Worm (Caenorhabditis elegans) whole organism, L3 larva: ENCODE measurements around the gene C39B10.3.

ENCODE experiments used
- R02D3.7 ChIP-seq: fragments of 150-350 bp; optimal IDR thresholded peaks from 2 replicates; lab custom pipeline; 2014; ENCODE audit warnings: missing biosample characterization, missing genetic modification characterization
- aly-2 ChIP-seq: fragments of 150-350 bp; optimal IDR thresholded peaks from 2 replicates; lab custom pipeline; 2014; ENCODE audit warnings: missing biosample characterization, missing genetic modification characterization
- ceh-16 ChIP-seq: sonication (generic microtip); optimal IDR thresholded peaks from 2 replicates; lab custom pipeline; 2017; ENCODE audit warnings: missing biosample characterization, missing genetic modification characterization
- ceh-28 ChIP-seq: fragments of 150-350 bp; optimal IDR thresholded peaks from 2 replicates; lab custom pipeline; 2014; ENCODE audit warnings: missing biosample characterization, missing genetic modification reagents, missing genetic modification characterization
- ceh-82 ChIP-seq: fragments of 150-350 bp; optimal IDR thresholded peaks from 2 replicates; lab custom pipeline; 2014; ENCODE audit warnings: missing biosample characterization, missing genetic modification characterization
- egl-5 ChIP-seq: fragments of 150-350 bp; optimal IDR thresholded peaks from 2 replicates; lab custom pipeline; 2017; ENCODE audit warnings: missing biosample characterization, missing genetic modification reagents, missing genetic modification characterization, inconsistent platforms
- elt-1 ChIP-seq: fragments of 150-350 bp; optimal IDR thresholded peaks from 2 replicates; lab custom pipeline; 2014; ENCODE audit warnings: missing biosample characterization, missing genetic modification characterization
- elt-2 ChIP-seq: sonication (generic microtip); optimal IDR thresholded peaks from 2 replicates; lab custom pipeline; 2016; ENCODE audit warnings: missing genetic modification reagents, mild to moderate bottlenecking, missing genetic modification characterization, missing compliant biosample characterization
- elt-3 ChIP-seq, 3 experiments: fragments of 150-350 bp in 1 of 3; sonication (generic microtip) in 2 of 3; optimal IDR thresholded peaks; 2 replicates in 2 of 3; 4 replicates in 1 of 3; lab custom pipeline; 2014 to 2017; ENCODE audit warnings: missing biosample characterization in 3 of 3, missing genetic modification characterization in 3 of 3
- eor-1 ChIP-seq, 2 experiments: fragments of 150-350 bp; optimal IDR thresholded peaks; 2 replicates each; lab custom pipeline; 2014 to 2018; ENCODE audit warnings: missing biosample characterization in 2 of 2, missing genetic modification characterization in 2 of 2
- fkh-10 ChIP-seq: sonication (generic microtip); optimal IDR thresholded peaks from 2 replicates; lab custom pipeline; 2017; ENCODE audit warnings: missing biosample characterization, missing genetic modification reagents, missing genetic modification characterization
- fkh-2 ChIP-seq: fragments of 150-350 bp; optimal IDR thresholded peaks from 2 replicates; lab custom pipeline; 2014; ENCODE audit warnings: missing biosample characterization, missing genetic modification reagents, missing genetic modification characterization
- hmg-11 ChIP-seq: sonication (generic microtip); optimal IDR thresholded peaks from 2 replicates; lab custom pipeline; 2016; ENCODE audit warnings: missing genetic modification characterization, missing compliant biosample characterization
- lin-15B ChIP-seq: fragments of 150-350 bp; optimal IDR thresholded peaks from 2 replicates; lab custom pipeline; 2014; ENCODE audit warnings: missing biosample characterization, missing genetic modification characterization
- lin-39 ChIP-seq: fragments of 150-350 bp; optimal IDR thresholded peaks from 2 replicates; lab custom pipeline; 2018; ENCODE audit warnings: missing biosample characterization, missing genetic modification reagents, missing genetic modification characterization
- lsy-12 ChIP-seq: sonication (generic microtip); optimal IDR thresholded peaks from 2 replicates; lab custom pipeline; 2016; ENCODE audit warnings: mild to moderate bottlenecking, missing genetic modification characterization, missing compliant biosample characterization
- mdl-1 ChIP-seq: fragments of 150-350 bp; optimal IDR thresholded peaks from 2 replicates; lab custom pipeline; 2014; ENCODE audit warnings: missing biosample characterization, missing genetic modification characterization
- nfya-1 ChIP-seq: sonication (generic microtip); optimal IDR thresholded peaks from 2 replicates; lab custom pipeline; 2017; ENCODE audit warnings: missing genetic modification characterization, mild to moderate bottlenecking, missing compliant biosample characterization, antibody characterized with exemption, moderate library complexity; ENCODE audit not compliant: insufficient read depth
- nhr-11 ChIP-seq: fragments of 150-350 bp; optimal IDR thresholded peaks from 2 replicates; lab custom pipeline; 2014; ENCODE audit warnings: missing biosample characterization, missing genetic modification characterization
- nhr-12 ChIP-seq: fragments of 150-350 bp; optimal IDR thresholded peaks from 2 replicates; lab custom pipeline; 2014; ENCODE audit warnings: missing biosample characterization, missing genetic modification characterization
- nhr-23 ChIP-seq: fragments of 150-350 bp; optimal IDR thresholded peaks from 2 replicates; lab custom pipeline; 2014; ENCODE audit warnings: missing biosample characterization, missing genetic modification reagents, missing genetic modification characterization
- nhr-237 ChIP-seq: fragments of 150-350 bp; optimal IDR thresholded peaks from 2 replicates; lab custom pipeline; 2014; ENCODE audit warnings: missing biosample characterization, missing genetic modification characterization
- nhr-25 ChIP-seq: sonication (generic microtip); optimal IDR thresholded peaks from 2 replicates; lab custom pipeline; 2017; ENCODE audit warnings: missing biosample characterization, missing genetic modification characterization
- nhr-28 ChIP-seq: fragments of 150-350 bp; optimal IDR thresholded peaks from 2 replicates; lab custom pipeline; 2014; ENCODE audit warnings: missing biosample characterization, missing genetic modification characterization
- nhr-43 ChIP-seq: sonication (generic microtip); optimal IDR thresholded peaks from 2 replicates; lab custom pipeline; 2016; ENCODE audit warnings: mild to moderate bottlenecking, missing genetic modification characterization, missing compliant biosample characterization; ENCODE audit not compliant: poor library complexity, severe bottlenecking
- nhr-67 ChIP-seq: fragments of 150-350 bp; optimal IDR thresholded peaks from 2 replicates; lab custom pipeline; 2014; ENCODE audit warnings: missing biosample characterization, missing genetic modification characterization
- pha-4 ChIP-seq: fragments of 150-350 bp; optimal IDR thresholded peaks from 2 replicates; lab custom pipeline; 2014; ENCODE audit warnings: missing biosample characterization, missing genetic modification reagents, missing genetic modification characterization
- skn-1 ChIP-seq: fragments of 150-350 bp; optimal IDR thresholded peaks from 2 replicates; lab custom pipeline; 2014; ENCODE audit warnings: missing biosample characterization, missing genetic modification characterization
- snpc-4 ChIP-seq: fragments of 150-350 bp; optimal IDR thresholded peaks from 2 replicates; lab custom pipeline; 2014; ENCODE audit warnings: missing biosample characterization, missing genetic modification characterization
- tbx-2 ChIP-seq: sonication (generic microtip); optimal IDR thresholded peaks from 2 replicates; lab custom pipeline; 2016; ENCODE audit warnings: mild to moderate bottlenecking, missing genetic modification characterization, missing compliant biosample characterization
- unc-39 ChIP-seq: sonication (generic microtip); optimal IDR thresholded peaks from 4 replicates; lab custom pipeline; 2017; ENCODE audit warnings: missing biosample characterization, missing genetic modification characterization
- unc-62 ChIP-seq: fragments of 150-350 bp; sonication (generic microtip); optimal IDR thresholded peaks from 4 replicates; lab custom pipeline; 2014; ENCODE audit warnings: missing biosample characterization, missing genetic modification reagents, missing genetic modification characterization
- zag-1 ChIP-seq: fragments of 150-350 bp; optimal IDR thresholded peaks from 2 replicates; lab custom pipeline; 2014; ENCODE audit warnings: missing biosample characterization, missing genetic modification characterization

C39B10.3 gene

DNA sequence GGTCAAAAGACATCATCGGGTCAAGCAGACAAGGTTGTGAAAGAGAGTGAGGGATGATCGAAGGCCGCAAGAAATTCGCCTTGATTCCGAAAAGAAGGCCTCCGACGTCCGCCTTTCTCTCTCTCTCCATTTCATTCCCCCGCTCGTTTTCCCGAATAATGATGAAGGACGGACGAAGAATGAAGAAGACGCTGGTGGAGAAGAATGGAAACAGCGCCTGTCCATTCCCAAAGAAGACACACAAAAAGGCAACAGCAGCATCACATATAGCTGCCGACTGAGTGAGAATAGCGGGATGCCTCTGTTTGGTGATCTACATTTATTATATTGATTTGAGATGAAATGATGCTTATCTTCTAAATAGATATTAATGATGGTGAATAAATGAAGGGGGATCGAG is 14.7 kb upstream of the C39B10.3 start:
- TF ChIP-seq nhr-23 = peak; percentile 22
- no peak for TF ChIP-seq nhr-67 (tag; lab: Kevin White, UChicago)
- peak; percentile 71 for TF ChIP-seq nhr-25

DNA sequence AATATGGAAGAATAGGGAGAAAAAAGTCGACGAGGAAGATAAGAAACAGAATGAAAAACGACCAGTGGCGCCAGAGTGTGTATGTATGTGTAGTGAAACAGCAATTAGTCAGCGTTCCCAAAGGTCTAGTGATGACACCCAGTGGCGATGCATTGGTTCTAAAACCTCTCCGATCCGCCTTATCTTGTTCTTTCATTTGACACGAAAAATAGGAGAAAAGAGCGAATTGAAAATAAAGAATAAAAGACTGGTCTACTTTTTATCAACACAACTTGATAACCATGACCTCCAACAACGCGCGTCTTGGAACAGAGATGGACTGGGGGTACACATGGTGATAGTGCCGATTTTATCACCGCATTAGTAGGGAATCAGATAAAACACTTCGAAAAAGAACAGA is 13.1 kb upstream of the C39B10.3 start:
- TF ChIP-seq nhr-23 (peak; percentile 65), elt-1 (peak; percentile 11), egl-5 (no peak), hmg-11 (tag; lab: Kevin White, UChicago) (peak; percentile 14), ceh-28 (tag; lab: Kevin White, UChicago) (peak; percentile 11), nhr-43 (peak; percentile 33), aly-2 (tag; lab: Kevin White, UChicago) (no peak), nhr-25 (peak; percentile 8), elt-2 (tag; lab: Kevin White, UChicago) (peak; percentile 84), unc-62 (peak; percentile 23), ceh-16 (tag; lab: Kevin White, UChicago) (no peak), elt-3 (tag; optimal IDR thresholded peaks at IDR 0.05; lab: Kevin White, UChicago) (peak in 1 of 3 experiments; percentile 83), skn-1 (no peak), nfya-1 (tag; lab: Kevin White, UChicago) (peak; percentile 46), nhr-28 (tag; lab: Kevin White, UChicago) (no peak), lin-39 (tag; lab: Kevin White, UChicago) (peak; percentile 88)

DNA sequence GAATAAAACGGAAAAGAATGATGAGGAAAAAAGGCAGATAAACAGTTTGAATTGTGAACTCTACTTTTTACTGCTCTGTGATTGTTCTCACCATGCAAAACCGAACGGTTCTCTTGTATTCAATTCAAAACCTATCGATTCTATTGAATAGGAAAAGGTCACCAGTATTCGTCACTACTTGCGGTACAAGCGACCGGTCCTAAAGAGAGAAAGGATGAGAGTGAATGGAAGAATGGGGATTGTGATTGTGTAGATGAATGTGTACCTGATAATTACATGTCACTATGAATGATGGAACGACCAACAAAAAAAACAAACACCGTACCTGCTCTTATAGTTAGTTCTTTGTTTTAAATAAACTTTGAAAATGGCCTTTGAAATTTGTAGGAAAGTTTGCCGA is 11.2 kb upstream of the C39B10.3 start:
- no peak for TF ChIP-seq nhr-28 (tag; lab: Kevin White, UChicago)
- TF ChIP-seq elt-1 = no peak
- TF ChIP-seq fkh-10 (GFP tag; lab: Kevin White, UChicago) = no peak
- no peak for TF ChIP-seq nhr-12

DNA sequence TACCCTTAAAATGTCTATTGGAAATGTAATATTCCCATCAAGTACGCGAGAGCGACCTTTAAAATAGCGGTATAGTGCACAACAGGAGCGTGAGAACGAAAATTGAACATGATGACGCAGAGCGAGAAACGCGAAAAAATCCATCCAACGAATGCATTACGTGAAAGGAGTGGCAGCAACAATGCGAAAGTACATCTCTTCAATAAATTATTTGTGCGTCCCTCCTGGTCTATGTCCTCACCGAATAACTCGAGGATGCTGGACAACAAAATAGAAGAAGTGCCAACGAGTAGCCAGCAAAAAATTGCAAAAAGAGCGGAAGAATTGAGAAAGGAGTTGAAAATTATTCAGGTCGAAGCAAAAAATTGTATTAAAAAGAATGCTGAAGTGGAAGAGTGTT is 10.1 kb upstream of the C39B10.3 start:
- peak; percentile 3 for TF ChIP-seq nfya-1 (tag; lab: Kevin White, UChicago)
- TF ChIP-seq unc-39 = no peak

DNA sequence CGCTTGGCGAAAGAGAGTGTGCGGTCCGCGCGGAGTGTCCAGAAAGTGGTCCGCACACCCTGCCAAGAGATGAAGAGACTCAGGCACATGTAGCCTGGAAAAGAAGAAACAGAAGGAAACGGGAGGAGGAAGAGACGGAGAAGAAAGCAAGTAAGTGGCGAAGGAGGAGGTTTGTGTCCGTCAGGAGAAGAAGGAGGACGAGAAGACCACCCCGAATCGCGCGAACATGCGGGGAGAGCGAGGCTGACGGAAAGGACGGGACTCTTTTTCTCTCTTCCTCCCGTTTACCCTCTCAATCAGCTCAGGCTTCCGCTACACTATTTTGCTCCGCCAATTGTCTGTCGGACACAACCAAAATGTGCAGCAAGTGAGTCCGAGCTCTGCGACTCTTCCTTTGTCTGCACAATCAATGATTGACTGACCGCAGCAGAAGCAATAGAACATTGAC is 8.4 kb upstream of the C39B10.3 start:
- TF ChIP-seq nhr-11 = peak; percentile 83
- TF ChIP-seq lin-39 (tag; lab: Kevin White, UChicago) = peak; percentile 94
- TF ChIP-seq nhr-237 = no peak
- TF ChIP-seq lin-15B (tag; lab: Kevin White, UChicago) = peak; percentile 40
- peak; percentile 81 for TF ChIP-seq hmg-11 (tag; lab: Kevin White, UChicago)
- peak; percentile 72 for TF ChIP-seq egl-5
- peak; percentile 79 for TF ChIP-seq zag-1 (tag; lab: Kevin White, UChicago)
- peak; percentile 97 for TF ChIP-seq fkh-10 (GFP tag; lab: Kevin White, UChicago)
- no peak for TF ChIP-seq nhr-12
- TF ChIP-seq snpc-4 (tag; lab: Kevin White, UChicago) = peak; percentile 30
- TF ChIP-seq fkh-2 = no peak
- peak; percentile 23 for TF ChIP-seq unc-62
- peak; percentile 4 for TF ChIP-seq R02D3.7 (tag; lab: Kevin White, UChicago)
- TF ChIP-seq ceh-82 = peak; percentile 56
- no peak for TF ChIP-seq skn-1
- peak; percentile 63 for TF ChIP-seq ceh-28 (tag; lab: Kevin White, UChicago)
- peak; percentile 82 for TF ChIP-seq tbx-2 (tag; lab: Kevin White, UChicago)
- TF ChIP-seq mdl-1 = peak; percentile 58
- TF ChIP-seq nfya-1 (tag; lab: Kevin White, UChicago) = peak; percentile 86
- peak; percentile 26 for TF ChIP-seq pha-4 (tag; lab: Kevin White, UChicago)

DNA sequence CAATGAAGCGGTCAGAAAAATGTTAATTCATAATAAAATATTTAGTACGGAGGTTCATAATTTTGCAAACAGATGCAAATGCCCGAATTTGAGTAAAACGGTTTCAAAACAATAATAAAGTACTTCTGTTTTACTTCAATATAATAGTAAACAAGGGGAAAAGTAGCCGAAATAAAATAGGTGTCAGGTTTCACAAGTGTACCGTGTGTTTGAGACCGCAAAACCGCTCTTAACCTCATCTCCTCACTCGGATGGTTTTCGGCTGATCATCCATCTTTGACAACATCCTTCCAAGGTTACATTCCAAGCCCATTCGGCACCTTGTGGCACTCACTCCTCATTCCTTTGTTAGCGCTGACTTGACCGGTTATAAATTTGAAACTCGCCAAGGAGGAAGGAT is 6.5 kb upstream of the C39B10.3 start:
- TF ChIP-seq eor-1 (tag; optimal IDR thresholded peaks at IDR 0.05; lab: Kevin White, UChicago) (no peak), mdl-1 (no peak), lsy-12 (no peak), skn-1 (no peak), nhr-237 (no peak), tbx-2 (tag; lab: Kevin White, UChicago) (no peak), lin-15B (tag; lab: Kevin White, UChicago) (no peak), nhr-67 (tag; lab: Kevin White, UChicago) (no peak), ceh-82 (no peak), lin-39 (tag; lab: Kevin White, UChicago) (no peak), nhr-23 (no peak), fkh-10 (GFP tag; lab: Kevin White, UChicago) (no peak)
- TF ChIP-seq, all 47 proteins: peak for 0
